Fruit fly (Drosophila melanogaster): ENCODE measurements around the gene TrissinR.
A peak's percentile ranks its signal among the peaks of the same experiment; 100 is the strongest.

Gene TrissinR

dm6 chr2L:5879363-5879934 lies 55.6 kb downstream of the TrissinR start, which contains the start of gene rau (continued):
- TF ChIP-seq CG3065 (GFP tag; optimal IDR thresholded peaks at IDR 0.05): no peak
- TF ChIP-seq Antp (GFP tag; optimal IDR thresholded peaks at IDR 0.05): no peak
- peak; percentile 87 for TF ChIP-seq sug (tag; optimal IDR thresholded peaks at IDR 0.05)
- no peak for TF ChIP-seq CG7745 (tag; optimal IDR thresholded peaks at IDR 0.05)
- TF ChIP-seq Dip3 (GFP tag; optimal IDR thresholded peaks at IDR 0.05): peak; percentile 33
- TF ChIP-seq PHDP (tag; optimal IDR thresholded peaks at IDR 0.05): peak; percentile 80
- TF ChIP-seq CG8765 (GFP tag; IDR thresholded peaks at IDR 0.05): no peak; the same call in 1 of the 2 replicates
- no peak for TF ChIP-seq h (optimal IDR thresholded peaks at IDR 0.05)
- peak; percentile 68 for TF ChIP-seq HHEX (GFP tag; optimal IDR thresholded peaks at IDR 0.05)
- peak; percentile 76 for TF ChIP-seq CG30403 (GFP tag; optimal IDR thresholded peaks at IDR 0.05)
- peak; percentile 78 for TF ChIP-seq Vsx1 (GFP tag; optimal IDR thresholded peaks at IDR 0.05)
- TF ChIP-seq shn (GFP tag; optimal IDR thresholded peaks at IDR 0.05): peak; percentile 4
- peak; percentile 57 for TF ChIP-seq sd (tag; optimal IDR thresholded peaks at IDR 0.05)
- peak; percentile 53 for TF ChIP-seq D19B (GFP tag; optimal IDR thresholded peaks at IDR 0.05)
- TF ChIP-seq toy (GFP tag; IDR thresholded peaks at IDR 0.05): no peak
- peak; percentile 34 for TF ChIP-seq CG1603 (tag; optimal IDR thresholded peaks at IDR 0.05)
- peak; percentile 73 for TF ChIP-seq CG13894 (tag; optimal IDR thresholded peaks at IDR 0.05)
- peak; percentile 90 for TF ChIP-seq sr (GFP tag; IDR thresholded peaks at IDR 0.05)
- peak; percentile 44; the same call in 1 of the 2 replicates for TF ChIP-seq Bgb (GFP tag; IDR thresholded peaks at IDR 0.05; ENCODE audit: partially characterized antibody)
- peak; percentile 56 for TF ChIP-seq Fer3 (tag; optimal IDR thresholded peaks at IDR 0.05)
- peak; percentile 92 for TF ChIP-seq cg (GFP tag; optimal IDR thresholded peaks at IDR 0.05)
- TF ChIP-seq maf-S (GFP tag; optimal IDR thresholded peaks at IDR 0.05): peak; percentile 28
- peak; percentile 53 for TF ChIP-seq CG2116 (GFP tag; optimal IDR thresholded peaks at IDR 0.05)
- peak; percentile 88 for TF ChIP-seq gem (tag; optimal IDR thresholded peaks at IDR 0.05)
- TF ChIP-seq phol (tag; optimal IDR thresholded peaks at IDR 0.05): peak; percentile 77
- TF ChIP-seq CG7839 (tag; optimal IDR thresholded peaks at IDR 0.05): peak; percentile 75
- TF ChIP-seq p53 (GFP tag; optimal IDR thresholded peaks at IDR 0.05): no peak
- 0 out of 3 replicates have a peak, but pooled peaks have one; percentile 40 for TF ChIP-seq CG7963 (GFP tag; IDR thresholded peaks at IDR 0.05; ENCODE audit: partially characterized antibody)
- TF ChIP-seq NC2α (GFP tag; optimal IDR thresholded peaks at IDR 0.05): no peak
- peak; percentile 12 for TF ChIP-seq HmgD (GFP tag; optimal IDR thresholded peaks at IDR 0.05)
- TF ChIP-seq Dek (tag; optimal IDR thresholded peaks at IDR 0.05): peak; percentile 50
- TF ChIP-seq sc (optimal IDR thresholded peaks at IDR 0.05): no peak
- TF ChIP-seq sc (GFP tag; optimal IDR thresholded peaks at IDR 0.05): peak; percentile 67
- TF ChIP-seq CG17802 (tag; optimal IDR thresholded peaks at IDR 0.05): peak; percentile 22
- no peak for TF ChIP-seq CG6272 (GFP tag; IDR thresholded peaks at IDR 0.05)
- peak; percentile 77 for TF ChIP-seq HmgZ (tag; optimal IDR thresholded peaks at IDR 0.05)
- no peak for TF ChIP-seq D (optimal IDR thresholded peaks at IDR 0.05)
- peak; percentile 67 for TF ChIP-seq D (GFP tag; optimal IDR thresholded peaks at IDR 0.05)
- TF ChIP-seq CG3163 (GFP tag; optimal IDR thresholded peaks at IDR 0.05): no peak
- no peak for TF ChIP-seq repo (GFP tag; optimal IDR thresholded peaks at IDR 0.05)
- TF ChIP-seq HLH54F (GFP tag; optimal IDR thresholded peaks at IDR 0.05): peak; percentile 5
- peak; percentile 68 for TF ChIP-seq Ada2b (GFP tag; IDR thresholded peaks at IDR 0.05)
- no peak for TF ChIP-seq CkIIα-i1 (GFP tag; IDR thresholded peaks at IDR 0.05)
- TF ChIP-seq CG18476 (GFP tag; optimal IDR thresholded peaks at IDR 0.05): peak; percentile 57
- peak; percentile 63 for TF ChIP-seq trem (tag; optimal IDR thresholded peaks at IDR 0.05)
- peak; percentile 65 for TF ChIP-seq B-H2 (GFP tag; optimal IDR thresholded peaks at IDR 0.05)
- peak; percentile 81 for TF ChIP-seq CG10979 (tag; optimal IDR thresholded peaks at IDR 0.05)
- peak in 1 of 3 experiments; percentile 68 for TF ChIP-seq lola (GFP tag; optimal IDR thresholded peaks at IDR 0.05)
- peak; percentile 73 for TF ChIP-seq CG34376 (GFP tag; optimal IDR thresholded peaks at IDR 0.05)
- peak; percentile 49 for TF ChIP-seq ems (GFP tag; optimal IDR thresholded peaks at IDR 0.05)
